Worm (Caenorhabditis elegans) whole organism, dauer: ENCODE results near the gene F10C1.3.

Experiments used
- unc-62 ChIP-seq: sonication (generic microtip); optimal IDR thresholded peaks from 2 replicates; lab custom pipeline; 2017; ENCODE audit warnings: missing biosample characterization, missing genetic modification reagents, missing genetic modification characterization

F10C1.3 gene

DNA sequence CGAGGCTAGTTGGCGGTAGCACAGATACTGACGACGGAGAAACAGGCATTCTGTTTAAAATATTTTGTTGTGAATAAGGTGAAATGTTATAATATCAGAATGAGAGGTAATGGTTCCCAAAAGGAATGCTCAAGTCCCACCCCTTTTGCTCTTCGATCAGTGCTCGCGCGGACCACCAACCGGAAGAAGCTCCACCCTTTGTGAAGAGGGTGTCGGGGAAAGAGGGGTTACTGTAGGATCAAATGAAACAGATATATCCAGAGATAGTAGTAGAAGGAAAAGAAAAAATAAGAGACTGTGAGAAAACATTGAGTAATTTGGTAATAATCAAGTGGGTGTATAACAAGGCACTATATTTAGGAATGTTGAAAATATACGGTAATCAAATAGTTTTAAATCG, 16.6 kb upstream of the F10C1.3 start, which contains the start of the genes dmd-5 and F10C1.1:
Gene dmd-5, minus strand, starts transcription at position 101 of the 400 bp plus-strand sequence.
Gene F10C1.1, plus strand, starts transcription at position 110 of the 400 bp plus-strand sequence.
- TF ChIP-seq unc-62 (GFP tag; lab: Kevin White, UChicago), result no peak

DNA sequence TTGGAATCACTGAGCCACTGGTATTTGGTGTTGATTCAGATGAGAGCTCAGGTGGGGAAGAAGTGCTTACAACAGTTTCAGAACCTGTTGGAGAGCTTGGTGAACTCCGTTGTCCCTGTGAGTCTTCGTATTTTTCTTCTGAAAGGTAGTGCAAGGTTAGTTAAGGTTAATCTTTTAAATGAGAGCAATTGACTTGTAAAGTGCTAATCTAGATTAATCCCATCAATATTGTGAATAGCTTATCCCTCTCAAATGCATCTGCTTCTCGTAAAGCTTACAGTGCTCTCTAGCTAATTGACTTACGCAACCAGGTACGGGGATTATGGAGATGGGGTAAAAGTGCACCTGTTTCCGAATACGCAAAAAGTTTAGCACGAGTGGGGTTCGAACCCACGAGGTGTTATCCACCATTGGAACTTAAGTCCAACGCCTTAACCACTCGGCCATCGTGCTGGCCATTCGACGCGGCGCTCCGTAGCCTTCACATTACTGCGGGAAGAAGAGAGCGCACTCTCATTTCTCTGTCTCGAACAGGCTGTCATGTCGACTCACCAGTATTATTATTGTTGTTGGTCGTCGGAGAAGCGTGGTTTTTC, 15.1 kb upstream of the F10C1.3 start:
- TF ChIP-seq unc-62 (GFP tag; lab: Kevin White, UChicago), result no peak

DNA sequence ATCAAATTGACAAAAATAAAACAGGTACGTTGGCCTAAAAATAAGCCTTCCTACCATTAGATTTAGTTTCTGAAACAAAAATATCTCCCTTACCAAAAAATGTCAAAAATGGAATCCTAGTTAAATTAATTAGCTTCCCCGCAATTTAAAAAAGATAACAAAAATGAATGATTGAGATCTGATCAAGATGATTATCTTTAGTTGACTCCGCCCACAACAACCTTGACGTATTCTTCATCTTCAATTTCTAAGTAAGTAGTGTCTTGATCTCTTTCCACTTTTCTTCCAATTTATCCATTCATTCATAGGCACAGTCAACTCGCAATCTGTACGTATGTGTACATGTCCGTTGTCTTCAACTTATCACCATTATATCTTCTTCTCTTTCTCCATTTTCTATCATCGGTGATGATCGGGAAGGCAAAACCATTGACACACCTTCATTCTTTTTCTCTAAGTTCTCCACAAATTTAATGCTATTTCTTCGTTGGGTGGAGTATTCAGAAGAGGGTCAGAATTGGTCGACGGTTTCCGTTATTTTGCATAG, 10.8 kb upstream of the F10C1.3 start:
- no peak for TF ChIP-seq unc-62 (GFP tag; lab: Kevin White, UChicago)

DNA sequence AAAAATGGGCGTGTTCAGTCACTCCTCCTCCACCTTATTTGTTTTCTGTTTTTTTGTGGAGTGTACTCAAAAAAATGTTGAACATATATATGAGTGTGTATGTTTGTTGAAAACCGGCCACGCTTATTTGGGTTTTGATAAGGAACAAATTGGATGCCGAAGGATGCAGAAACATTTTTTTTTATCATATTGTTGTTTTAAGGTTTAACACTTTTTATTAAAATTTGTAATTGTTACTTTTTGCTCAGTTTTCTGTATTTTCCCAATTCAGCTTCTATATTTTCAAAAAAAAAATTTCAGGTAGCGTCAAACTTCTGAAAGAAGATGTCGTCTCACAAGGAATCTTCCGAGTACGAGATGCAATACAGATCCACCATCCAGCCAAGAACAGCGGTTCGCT, 7.8 kb upstream of the F10C1.3 start, which contains the start of gene ifb-1:
Gene ifb-1, plus strand, starts transcription at position 301 of the 400 bp plus-strand sequence.
- no peak for TF ChIP-seq unc-62 (GFP tag; lab: Kevin White, UChicago)

DNA sequence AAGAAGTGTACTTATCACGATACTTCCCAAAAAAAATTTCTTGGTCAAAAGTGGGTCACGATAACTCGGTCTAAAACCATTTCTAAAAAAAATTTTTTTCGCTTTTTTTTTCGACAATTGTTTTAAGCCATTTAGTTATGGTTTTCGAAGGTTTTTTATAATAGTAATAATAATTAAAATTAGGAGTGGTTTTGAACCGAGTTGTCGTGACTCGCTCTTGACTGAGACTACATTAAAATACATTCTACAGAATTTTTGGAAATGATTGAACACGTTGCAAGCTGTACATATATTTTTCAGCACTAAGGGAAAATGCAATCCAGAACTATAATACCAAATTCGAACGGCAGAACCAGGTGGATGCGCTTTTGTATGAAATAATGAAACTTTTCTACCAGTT, 3.4 kb downstream of the F10C1.3 start, which contains the start of gene F10C1.8:
Gene F10C1.8, plus strand, starts transcription at position 301 of the 400 bp plus-strand sequence.
- TF ChIP-seq unc-62 (GFP tag; lab: Kevin White, UChicago), result no peak

DNA sequence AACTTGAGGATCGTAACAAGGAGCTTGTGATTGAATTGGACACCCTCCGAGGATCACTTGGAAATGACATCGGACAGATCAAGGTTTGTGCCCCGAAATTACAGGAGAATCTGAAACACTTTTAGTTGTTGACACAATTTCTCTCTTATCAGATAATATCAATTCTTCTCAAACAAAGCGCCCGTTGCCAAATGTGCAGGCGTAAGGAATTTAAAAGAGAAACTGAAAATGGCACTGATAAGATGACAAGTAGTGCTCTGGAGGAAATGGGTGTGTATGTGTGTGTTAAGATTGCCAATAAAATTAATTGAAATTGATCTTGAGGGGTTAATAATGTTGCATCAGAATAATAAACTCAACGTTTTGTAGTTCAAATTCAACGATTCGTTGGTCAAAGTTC, 6.2 kb downstream of the F10C1.3 start:
- TF ChIP-seq unc-62 (GFP tag; lab: Kevin White, UChicago), result no peak

DNA sequence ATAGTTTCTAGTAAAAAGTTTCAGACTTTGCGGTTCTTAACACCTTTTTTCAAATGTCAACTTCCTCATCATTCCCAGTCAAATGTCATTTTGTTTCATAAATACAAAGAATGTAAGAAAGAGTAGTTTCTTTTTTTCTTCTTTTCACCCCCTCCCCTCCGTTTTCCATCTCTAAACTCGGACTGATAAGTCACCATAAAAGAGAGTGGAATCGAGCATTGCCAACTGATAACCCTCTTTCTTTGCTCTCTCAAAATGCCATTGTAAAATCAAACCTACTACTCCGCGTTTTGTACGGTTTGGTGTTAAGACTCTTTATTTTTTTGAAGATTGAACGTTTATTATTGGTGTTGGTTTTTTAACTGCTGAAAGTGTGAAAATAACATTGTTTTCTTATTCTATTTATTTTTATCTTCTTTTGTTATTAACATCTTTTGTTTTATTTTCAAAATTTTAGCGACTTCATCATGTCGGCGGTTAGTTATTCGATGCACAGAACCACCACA, 7.8 kb downstream of the F10C1.3 start, which contains the start of gene ifb-2:
Gene ifb-2, plus strand, starts transcription at position 456 of the 506 bp plus-strand sequence.
- TF ChIP-seq unc-62 (GFP tag; lab: Kevin White, UChicago), result no peak

DNA sequence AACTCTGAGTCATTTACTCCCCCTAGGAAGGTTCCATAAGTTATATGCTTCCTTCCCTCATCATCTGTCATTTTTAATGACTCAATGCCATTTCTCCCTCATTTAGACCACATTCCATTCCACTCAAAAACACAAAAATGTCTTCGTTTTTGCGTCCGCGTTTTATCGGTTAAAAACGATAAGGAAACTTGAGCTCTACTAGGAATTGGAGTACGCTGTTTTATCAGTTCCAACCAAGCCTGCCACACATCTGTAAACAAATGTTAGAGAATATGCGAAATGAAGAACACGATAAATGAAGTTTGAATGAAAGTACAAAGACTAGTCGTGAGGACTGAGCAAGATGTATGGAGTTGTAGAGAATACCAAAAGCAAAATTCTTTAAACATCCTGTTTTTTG, 9.2 kb downstream of the F10C1.3 start:
- TF ChIP-seq unc-62 (GFP tag; lab: Kevin White, UChicago), result no peak

DNA sequence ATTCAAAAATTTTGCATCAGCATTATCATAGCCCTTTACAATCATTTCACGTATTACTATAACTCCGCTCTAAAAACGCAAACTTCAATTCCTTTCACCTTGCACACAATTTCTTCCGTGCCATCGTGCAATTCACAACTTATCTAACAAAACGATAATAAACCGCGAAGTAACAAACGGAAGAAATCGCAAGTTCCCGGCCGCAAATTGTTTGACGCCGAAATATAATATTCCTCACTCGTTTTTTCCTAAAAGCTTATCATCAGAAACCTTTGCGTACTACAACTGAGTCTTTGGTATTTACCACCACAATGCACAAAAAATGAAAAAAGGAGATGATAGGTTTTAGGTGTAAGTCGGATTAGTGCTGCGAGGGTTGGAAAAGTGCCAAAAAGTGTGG, 10.2 kb downstream of the F10C1.3 start:
- TF ChIP-seq unc-62 (GFP tag; lab: Kevin White, UChicago), result no peak

DNA sequence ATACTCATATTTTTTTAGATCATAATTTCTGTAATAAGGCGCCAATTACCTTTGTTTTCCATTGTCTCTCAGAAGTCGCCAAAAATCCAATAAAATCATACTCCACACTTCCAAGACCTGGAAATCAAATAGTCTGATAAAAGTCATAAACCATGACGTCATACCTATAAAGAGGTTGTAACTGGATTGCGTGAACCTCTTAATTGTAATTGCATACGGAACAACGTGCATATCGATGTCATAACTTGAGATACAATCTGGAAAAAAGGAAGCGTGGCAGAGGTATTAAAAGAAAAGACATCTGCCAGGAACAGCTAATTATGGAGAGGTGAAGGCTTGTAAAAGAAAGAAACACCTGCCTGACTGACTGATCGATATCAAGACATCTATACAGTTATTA, 12.5 kb downstream of the F10C1.3 start, which contains the start of gene F10C1.9:
Gene F10C1.9, minus strand, starts transcription at position 197 of the 400 bp plus-strand sequence.
- TF ChIP-seq unc-62 (GFP tag; lab: Kevin White, UChicago), result no peak

DNA sequence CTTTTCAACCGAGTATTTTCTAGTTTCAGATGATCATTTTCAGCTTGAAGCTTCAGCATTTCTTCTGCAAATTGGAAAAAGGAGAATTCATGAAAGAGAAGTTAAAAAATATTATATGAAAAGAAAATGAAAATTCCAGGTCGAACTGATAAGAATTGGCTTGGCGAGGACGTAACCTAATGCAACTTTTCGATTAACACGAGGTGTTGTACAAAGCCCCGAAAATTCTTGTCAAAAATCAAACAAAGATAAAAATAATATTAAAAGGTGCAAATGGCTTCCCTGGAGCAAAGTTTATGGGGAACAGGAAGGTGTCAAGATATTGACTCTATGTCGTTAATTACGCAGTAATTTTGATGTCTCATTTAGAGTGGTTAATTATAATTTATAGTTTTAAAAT, 13.2 kb downstream of the F10C1.3 start:
- TF ChIP-seq unc-62 (GFP tag; lab: Kevin White, UChicago), result no peak

DNA sequence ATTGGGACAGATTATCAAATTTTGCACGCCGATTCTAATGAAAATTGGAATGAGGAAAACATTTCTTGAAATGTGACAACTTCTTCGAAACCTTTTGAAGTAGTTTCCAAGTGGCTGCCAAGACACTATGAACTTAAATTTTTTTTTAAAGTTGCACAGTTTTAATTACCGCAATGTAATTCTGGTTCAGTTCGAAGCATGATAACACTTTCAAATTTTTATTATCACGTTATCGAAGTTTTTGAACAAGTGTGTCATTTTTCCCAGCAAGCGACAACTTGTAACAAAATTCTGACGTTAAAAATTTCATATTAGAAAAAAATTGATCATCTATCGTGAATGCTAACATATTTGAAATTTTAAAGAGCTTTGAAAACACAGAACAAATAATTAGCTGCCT, 14.8 kb downstream of the F10C1.3 start:
- no peak for TF ChIP-seq unc-62 (GFP tag; lab: Kevin White, UChicago)

DNA sequence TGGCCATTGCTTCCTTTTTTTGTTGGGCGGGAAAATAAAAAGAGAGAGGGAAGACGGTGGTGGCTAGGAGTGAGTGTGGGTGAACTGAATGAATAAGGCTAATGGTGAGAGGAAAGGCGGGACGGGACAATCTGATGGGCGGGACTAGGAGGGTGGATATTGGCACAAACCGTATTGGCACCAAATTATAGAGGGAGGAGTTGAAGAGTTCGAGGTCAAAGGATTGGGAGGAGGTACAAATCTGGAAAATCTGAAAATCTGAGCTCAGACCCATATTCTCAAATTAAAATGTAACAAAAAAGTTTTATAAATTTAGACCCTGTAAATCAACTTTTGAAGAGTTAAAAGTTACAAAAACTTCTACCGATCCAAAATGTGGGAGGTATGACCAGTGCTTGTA, 18.8 kb downstream of the F10C1.3 start, which contains the start of gene hlh-14:
Gene hlh-14, minus strand, starts transcription at position 101 of the 400 bp plus-strand sequence.
- TF ChIP-seq unc-62 (GFP tag; lab: Kevin White, UChicago), result no peak

DNA sequence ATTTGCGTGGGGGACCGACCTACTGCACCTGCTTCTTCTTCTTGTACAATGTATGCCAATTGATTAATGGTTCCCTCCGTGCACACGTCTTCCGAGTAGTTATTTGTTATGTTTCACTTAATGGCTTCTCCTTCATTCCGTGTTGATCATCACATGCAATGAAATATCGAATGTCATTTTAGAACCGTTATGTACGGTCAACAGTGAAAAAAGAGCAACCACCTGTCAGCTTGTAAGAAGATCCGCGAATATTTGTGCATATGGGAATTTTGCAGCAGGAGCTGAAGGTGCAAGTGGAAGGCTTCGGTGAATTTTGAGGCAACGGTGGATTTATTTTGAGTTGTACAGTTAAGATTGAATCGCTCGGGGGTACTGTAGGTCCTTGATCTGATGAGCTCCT, 21.0 kb downstream of the F10C1.3 start:
- no peak for TF ChIP-seq unc-62 (GFP tag; lab: Kevin White, UChicago)

DNA sequence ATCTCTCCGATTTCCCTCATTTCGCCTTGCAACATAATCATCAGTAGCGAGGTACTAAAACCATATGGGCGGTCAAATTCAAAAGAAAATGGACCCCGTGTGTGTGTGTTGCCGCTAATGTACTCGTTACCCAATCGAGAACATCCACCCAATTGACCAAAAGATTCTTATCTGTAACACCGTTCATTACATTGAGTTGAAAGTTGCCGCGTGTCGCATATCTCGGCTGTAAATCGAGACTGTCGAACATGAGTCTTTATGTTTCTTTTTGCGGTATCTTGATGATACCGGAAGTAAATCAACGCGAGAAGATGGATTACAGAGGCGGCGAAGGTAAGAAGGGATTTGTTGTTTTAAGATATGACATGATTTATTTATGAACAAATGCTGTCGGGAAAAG, 21.8 kb downstream of the F10C1.3 start:
- no peak for TF ChIP-seq unc-62 (GFP tag; lab: Kevin White, UChicago)

DNA sequence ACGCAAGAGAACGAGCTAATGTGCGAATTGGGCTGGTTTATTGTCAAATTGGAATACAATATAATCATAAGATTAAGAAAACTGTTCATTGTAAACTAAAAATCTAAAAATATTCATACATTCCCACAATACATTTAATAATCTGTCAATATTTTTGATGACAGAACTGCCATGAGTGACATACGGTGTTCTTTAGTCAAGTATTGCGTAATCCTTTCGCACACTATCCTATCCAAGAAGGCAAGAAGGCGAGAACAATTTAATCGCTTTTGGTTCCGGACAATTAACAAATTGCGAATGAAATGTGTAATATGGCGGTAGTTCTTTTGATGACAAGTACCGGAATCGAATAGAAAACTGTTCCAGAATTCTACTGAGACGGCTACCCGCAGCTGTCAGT, 22.7 kb downstream of the F10C1.3 start:
- TF ChIP-seq unc-62 (GFP tag; lab: Kevin White, UChicago), result no peak
